Worm (Caenorhabditis elegans) whole organism, early embryonic: ENCODE results near the gene fbxa-163.
"Not testable (repeated sequence)": the region's sequence is repeated elsewhere in the genome, so short reads cannot be mapped to it uniquely, and the experiment has no call there.

Experiments
- B0310.2 ChIP-seq: sonication (generic microtip); optimal IDR thresholded peaks from 2 replicates; lab custom pipeline; 2016; ENCODE audit warnings: mild to moderate bottlenecking, missing genetic modification characterization, missing compliant biosample characterization
- F13C5.2 ChIP-seq: sonication (generic microtip); optimal IDR thresholded peaks from 2 replicates; lab custom pipeline; 2017; ENCODE audit warnings: mild to moderate bottlenecking, missing genetic modification characterization, inconsistent platforms, missing compliant biosample characterization
- aly-1 ChIP-seq: sonication (generic microtip); optimal IDR thresholded peaks from 2 replicates; lab custom pipeline; 2016; ENCODE audit warnings: missing genetic modification characterization, missing compliant biosample characterization
- ama-1 ChIP-seq: fragments of 150-350 bp; optimal IDR thresholded peaks from 2 replicates; lab custom pipeline; 2014
- ceh-13 ChIP-seq: fragments of 200-800 bp; sonication (Bioruptor generic); optimal IDR thresholded peaks from 2 replicates; lab custom pipeline; 2018; ENCODE audit warnings: mild to moderate bottlenecking, missing genetic modification characterization, missing compliant biosample characterization
- ceh-36 ChIP-seq: sonication (generic microtip); optimal IDR thresholded peaks from 2 replicates; lab custom pipeline; 2016; ENCODE audit warnings: missing genetic modification characterization, inconsistent platforms, missing compliant biosample characterization
- ets-7 ChIP-seq: sonication (generic microtip); optimal IDR thresholded peaks from 2 replicates; lab custom pipeline; 2016; ENCODE audit warnings: missing genotype, missing genetic modification characterization, missing compliant biosample characterization
- flt-1 ChIP-seq: fragments of 200-800 bp; sonication (Bioruptor generic); IDR thresholded peaks from 2 replicates; pipeline ENCODE4 v1.3.6; 2022; ENCODE audit warnings: missing genetic modification characterization, missing compliant biosample characterization
- hmbx-1 ChIP-seq: sonication (generic microtip); optimal IDR thresholded peaks from 2 replicates; lab custom pipeline; 2016; ENCODE audit warnings: mild to moderate bottlenecking, missing genetic modification characterization, missing compliant biosample characterization
- hmg-4 ChIP-seq: fragments of 200-800 bp; sonication (Bioruptor generic); optimal IDR thresholded peaks from 2 replicates; lab custom pipeline; 2018; ENCODE audit warnings: mild to moderate bottlenecking, missing genetic modification characterization, missing compliant biosample characterization
- hnd-1 ChIP-seq: sonication (generic microtip); optimal IDR thresholded peaks from 2 replicates; lab custom pipeline; 2016; ENCODE audit warnings: missing genetic modification characterization, missing compliant biosample characterization
- pes-1 ChIP-seq: fragments of 200-800 bp; sonication (Bioruptor generic); IDR thresholded peaks from 2 replicates; pipeline ENCODE4 v1.3.6; 2022; ENCODE audit warnings: missing genetic modification reagents, missing genetic modification characterization, missing compliant biosample characterization
- scrt-1 ChIP-seq: fragments of 200-800 bp; sonication (Bioruptor generic); IDR thresholded peaks from 2 replicates; pipeline ENCODE4 v1.3.6; 2022; ENCODE audit warnings: missing genetic modification characterization, missing compliant biosample characterization
- sea-1 ChIP-seq: fragments of 200-800 bp; sonication (Bioruptor generic); conservative IDR thresholded peaks from 2 replicates; pipeline ENCODE4 v1.3.6; 2022; ENCODE audit warnings: missing genetic modification characterization, missing compliant biosample characterization
- tbx-11 ChIP-seq: fragments of 200-800 bp; sonication (Bioruptor generic); IDR thresholded peaks from 2 replicates; pipeline ENCODE4 v1.3.6; 2022; ENCODE audit warnings: missing genetic modification characterization, missing compliant biosample characterization
- tbx-37 ChIP-seq: fragments of 200-800 bp; sonication (Bioruptor generic); conservative IDR thresholded peaks from 2 replicates; pipeline ENCODE4 v1.3.6; 2022; ENCODE audit warnings: missing genetic modification reagents, missing genetic modification characterization, missing compliant biosample characterization
- tra-4 ChIP-seq: sonication (generic microtip); optimal IDR thresholded peaks from 2 replicates; lab custom pipeline; 2017; ENCODE audit warnings: missing genetic modification characterization, missing compliant biosample characterization

fbxa-163 gene

ce11 chrII:1646199-1646598 lies 35.7 kb upstream of the fbxa-163 start, which contains the start of gene ZC204.17:
Gene ZC204.17, minus strand, starts transcription at chrII:1646299.
- TF ChIP-seq ama-1 (lab: Kevin White, UChicago) (no peak), flt-1 (GFP tag; lab: Robert Waterston, UW) (no peak), ets-7 (tag; lab: Kevin White, UChicago) (no peak), ceh-13 (GFP tag; lab: Kevin White, UChicago) (no peak)

- no peak for TF ChIP-seq tbx-11
- no peak for TF ChIP-seq ceh-13 (GFP tag; lab: Kevin White, UChicago)
- TF ChIP-seq ceh-36 (tag; lab: Kevin White, UChicago), result no peak
- TF ChIP-seq hmg-4 (GFP tag; lab: Kevin White, UChicago), result no peak
- TF ChIP-seq tbx-37 (GFP tag; lab: Robert Waterston, UW), result no peak
- TF ChIP-seq flt-1 (GFP tag; lab: Robert Waterston, UW), result no peak
Measured at ce11 chrII:1644777-1645348, 34.3 kb upstream of the fbxa-163 start, which contains the start of gene ZC204.6. Gene ZC204.6, minus strand, starts transcription at chrII:1644827.

DNA sequence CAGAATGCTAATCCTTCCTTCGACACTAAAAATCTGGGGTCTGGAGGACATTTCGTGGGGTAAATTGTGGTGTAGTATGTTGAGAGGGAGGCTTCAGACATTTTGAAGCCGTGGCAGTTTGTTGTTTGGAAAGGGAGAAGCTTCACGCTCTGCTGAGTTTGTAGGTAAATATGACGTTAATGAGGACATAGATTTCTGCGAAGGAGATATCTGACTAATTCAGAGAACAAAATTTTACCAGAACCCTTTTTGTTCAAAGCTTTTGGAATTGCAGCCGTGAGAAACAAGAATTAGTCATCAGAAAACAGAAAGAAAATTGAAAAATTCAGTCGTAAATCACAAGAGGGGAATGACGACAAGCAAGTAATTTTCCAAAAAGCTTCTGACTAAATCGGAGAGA lies 30.0 kb upstream of the fbxa-163 start, which contains the start of gene srh-72:
Gene srh-72, minus strand, starts transcription at position 101 of the 400 bp plus-strand sequence.
- TF ChIP-seq tbx-37 (GFP tag; lab: Robert Waterston, UW), result no peak

- not testable (repeated sequence) for TF ChIP-seq ceh-13 (GFP tag; lab: Kevin White, UChicago); tra-4 (tag; lab: Kevin White, UChicago); F13C5.2
Measured at ce11 chrII:1636392-1636791, 25.9 kb upstream of the fbxa-163 start, which contains the start of gene srg-20. Gene srg-20, plus strand, starts transcription at chrII:1636692.

ce11 chrII:1635969-1636368 lies 25.4 kb upstream of the fbxa-163 start:
- no peak for TF ChIP-seq ets-7 (tag; lab: Kevin White, UChicago)
- no peak for TF ChIP-seq tra-4 (tag; lab: Kevin White, UChicago)
- TF ChIP-seq scrt-1 (GFP tag; lab: Robert Waterston, UW), result no peak
- no peak for TF ChIP-seq sea-1 (GFP tag; lab: Robert Waterston, UW)
- no peak for TF ChIP-seq hnd-1 (tag; lab: Kevin White, UChicago)
- no peak for TF ChIP-seq pes-1 (GFP tag; lab: Robert Waterston, UW)
- TF ChIP-seq ceh-13 (GFP tag; lab: Kevin White, UChicago), result no peak
- TF ChIP-seq F13C5.2, result no peak
- no peak for TF ChIP-seq hmbx-1 (tag; lab: Kevin White, UChicago)
- no peak for TF ChIP-seq tbx-11
- no peak for TF ChIP-seq tbx-37 (GFP tag; lab: Robert Waterston, UW)
- TF ChIP-seq B0310.2 (tag; lab: Kevin White, UChicago), result no peak
- TF ChIP-seq ama-1 (lab: Kevin White, UChicago), result no peak
- TF ChIP-seq flt-1 (GFP tag; lab: Robert Waterston, UW), result no peak
- TF ChIP-seq aly-1, result no peak
- no peak for TF ChIP-seq hmg-4 (GFP tag; lab: Kevin White, UChicago)
- no peak for TF ChIP-seq ceh-36 (tag; lab: Kevin White, UChicago)

DNA sequence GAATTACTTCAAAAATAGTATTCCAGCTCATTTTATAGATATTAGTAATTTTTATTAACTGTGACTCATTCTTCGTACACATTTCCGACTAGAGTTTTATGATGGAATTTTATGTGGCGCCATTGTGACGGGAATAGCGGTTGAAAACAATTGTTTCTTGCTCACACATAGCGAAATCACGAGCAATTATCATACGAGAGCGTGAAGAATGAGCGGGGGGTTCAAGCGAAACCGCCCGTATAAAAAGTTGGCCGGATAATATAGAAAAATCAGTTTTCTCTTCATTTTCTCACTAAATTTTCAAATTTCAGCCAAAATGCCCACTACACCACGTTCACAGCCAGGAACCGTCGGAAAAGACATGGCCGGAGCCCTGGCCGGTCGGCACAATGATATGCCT lies 23.0 kb upstream of the fbxa-163 start, which contains the start of gene C08E3.1:
Gene C08E3.1, plus strand, starts transcription at position 301 of the 400 bp plus-strand sequence.
- TF ChIP-seq aly-1; tbx-37 (GFP tag; lab: Robert Waterston, UW); ceh-36 (tag; lab: Kevin White, UChicago): not testable (repeated sequence)

ce11 chrII:1632216-1632615 lies 21.7 kb upstream of the fbxa-163 start, which contains the start of gene C08E3.13:
Gene C08E3.13, minus strand, starts transcription at chrII:1632316.
- not testable (repeated sequence) for TF ChIP-seq tbx-11; flt-1 (GFP tag; lab: Robert Waterston, UW); scrt-1 (GFP tag; lab: Robert Waterston, UW)

ce11 chrII:1627783-1628182 lies 17.3 kb upstream of the fbxa-163 start, which contains the start of gene C08E3.15:
Gene C08E3.15, minus strand, starts transcription at chrII:1627883.
- TF ChIP-seq scrt-1 (GFP tag; lab: Robert Waterston, UW); ama-1 (lab: Kevin White, UChicago); aly-1: not testable (repeated sequence)

ce11 chrII:1625666-1626065 lies 15.1 kb upstream of the fbxa-163 start, which contains the start of gene C08E3.14:
Gene C08E3.14, plus strand, starts transcription at chrII:1625966.
- no peak for TF ChIP-seq tra-4 (tag; lab: Kevin White, UChicago)
- TF ChIP-seq pes-1 (GFP tag; lab: Robert Waterston, UW), result no peak
- no peak for TF ChIP-seq ets-7 (tag; lab: Kevin White, UChicago)
- TF ChIP-seq hnd-1 (tag; lab: Kevin White, UChicago), result no peak
- TF ChIP-seq hmg-4 (GFP tag; lab: Kevin White, UChicago), result no peak
- no peak for TF ChIP-seq F13C5.2
- no peak for TF ChIP-seq sea-1 (GFP tag; lab: Robert Waterston, UW)
- TF ChIP-seq flt-1 (GFP tag; lab: Robert Waterston, UW), result no peak
